Fruit fly (Drosophila melanogaster) whole organism, pupa: ENCODE data around the gene CG12241.

ENCODE experiments used
- CG10348 ChIP-seq: fragments of 200-800 bp; sonication (Bioruptor generic); IDR thresholded peaks from 2 replicates; pipeline ENCODE4 v1.3.6; 2022; ENCODE audit warnings: missing biosample characterization, missing genetic modification characterization
- CG12605 ChIP-seq: fragments of 200-800 bp; sonication (Bioruptor generic); IDR thresholded peaks from 2 replicates; pipeline ENCODE4 v1.3.6; 2022; ENCODE audit warnings: missing biosample characterization, missing genetic modification characterization
- CG13204 ChIP-seq: fragments of 200-800 bp; sonication (Bioruptor generic); optimal IDR thresholded peaks from 2 replicates; lab custom pipeline; 2018; ENCODE audit warnings: missing biosample characterization, mild to moderate bottlenecking, missing genetic modification characterization, moderate library complexity
- CG14655 ChIP-seq: fragments of 200-800 bp; sonication (Bioruptor generic); optimal IDR thresholded peaks from 3 replicates; lab custom pipeline; 2017; ENCODE audit warnings: mild to moderate bottlenecking, missing biosample characterization, missing genetic modification reagents, missing genetic modification characterization
- CG15710 ChIP-seq: fragments of 200-800 bp; sonication (Bioruptor generic); optimal IDR thresholded peaks from 2 replicates; lab custom pipeline; 2018; ENCODE audit warnings: missing biosample characterization, mild to moderate bottlenecking, missing genetic modification characterization, moderate library complexity
- CG17806 ChIP-seq: fragments of 200-800 bp; sonication (Bioruptor generic); optimal IDR thresholded peaks from 2 replicates; lab custom pipeline; 2018; ENCODE audit warnings: missing biosample characterization, mild to moderate bottlenecking, missing genetic modification characterization, moderate library complexity
- CG32121 ChIP-seq: fragments of 200-800 bp; sonication (Bioruptor generic); IDR thresholded peaks from 2 replicates; pipeline ENCODE4 v1.3.6; 2022; ENCODE audit warnings: missing biosample characterization, missing genetic modification characterization
- CG34367 ChIP-seq: fragments of 200-800 bp; sonication (Bioruptor generic); optimal IDR thresholded peaks from 2 replicates; lab custom pipeline; 2018; ENCODE audit warnings: missing biosample characterization, mild to moderate bottlenecking, missing genetic modification characterization
- CG4496 ChIP-seq: fragments of 200-800 bp; sonication (Bioruptor generic); IDR thresholded peaks from 3 replicates; pipeline ENCODE4 v1.3.6; 2022; ENCODE audit warnings: missing biosample characterization, missing genetic modification characterization
- CG8159 ChIP-seq: fragments of 200-800 bp; sonication (Bioruptor generic); optimal IDR thresholded peaks from 3 replicates; lab custom pipeline; 2018; ENCODE audit warnings: missing biosample characterization, mild to moderate bottlenecking, missing genetic modification characterization, moderate library complexity
- CG8301 ChIP-seq: fragments of 200-800 bp; sonication (Bioruptor generic); optimal IDR thresholded peaks from 2 replicates; lab custom pipeline; 2018; ENCODE audit warnings: missing biosample characterization, mild to moderate bottlenecking, missing genetic modification characterization
- CG9948 ChIP-seq: fragments of 200-800 bp; sonication (Bioruptor generic); optimal IDR thresholded peaks from 2 replicates; lab custom pipeline; 2018; ENCODE audit warnings: missing biosample characterization, mild to moderate bottlenecking, missing genetic modification characterization, moderate library complexity
- D1 ChIP-seq: fragments of 200-800 bp; sonication (Bioruptor generic); optimal IDR thresholded peaks from 2 replicates; lab custom pipeline; 2018; ENCODE audit warnings: missing biosample characterization, mild to moderate bottlenecking, missing genetic modification characterization, moderate library complexity
- EcR ChIP-seq: fragments of 200-800 bp; sonication (Bioruptor generic); optimal IDR thresholded peaks from 3 replicates; lab custom pipeline; 2019; ENCODE audit warnings: missing biosample characterization, missing genetic modification characterization, mild to moderate bottlenecking, moderate library complexity, missing genetic modification reagents
- Ets98B ChIP-seq: fragments of 200-800 bp; sonication (Bioruptor generic); IDR thresholded peaks from 2 replicates; pipeline ENCODE4 v1.3.6; 2022; ENCODE audit warnings: missing biosample characterization, missing genetic modification characterization
- Pif1A ChIP-seq: fragments of 200-800 bp; sonication (Bioruptor generic); optimal IDR thresholded peaks from 3 replicates; lab custom pipeline; 2016; ENCODE audit warnings: missing biosample characterization, missing genetic modification characterization
- Pif1B ChIP-seq: fragments of 200-800 bp; sonication (Bioruptor generic); optimal IDR thresholded peaks from 3 replicates; lab custom pipeline; 2016; ENCODE audit warnings: missing biosample characterization, missing genetic modification characterization
- Snoo ChIP-seq: fragments of 200-800 bp; sonication (Bioruptor generic); optimal IDR thresholded peaks from 3 replicates; lab custom pipeline; 2017; ENCODE audit warnings: missing biosample characterization, mild to moderate bottlenecking, missing genetic modification characterization, inconsistent platforms
- fd96Ca ChIP-seq: fragments of 200-800 bp; sonication (Bioruptor generic); IDR thresholded peaks from 3 replicates; pipeline ENCODE4 v1.3.6; 2022; ENCODE audit warnings: missing biosample characterization, missing genetic modification characterization
- gl ChIP-seq: fragments of 200-800 bp; sonication (Bioruptor generic); optimal IDR thresholded peaks from 2 replicates; lab custom pipeline; 2018; ENCODE audit warnings: missing biosample characterization, mild to moderate bottlenecking, missing genetic modification characterization
- rn ChIP-seq: fragments of 200-800 bp; sonication (Bioruptor generic); IDR thresholded peaks from 2 replicates; pipeline ENCODE4 v1.3.6; 2022; ENCODE audit warnings: missing biosample characterization, missing genetic modification characterization

The CG12241 gene

dm6 chr3R:15218824-15219576 lies at the start of gene CG12241, which contains the start of gene SIDL:
Gene CG12241 (plus strand): TSS chr3R:15219256.
Gene SIDL (minus strand): TSS chr3R:15218874.
- TF ChIP-seq CG9948 (tag; lab: Kevin White, UChicago) (peak; percentile 86), CG32121 (peak; percentile 97), CG8301 (tag; lab: Kevin White, UChicago) (peak; percentile 90), CG12605 (peak; percentile 97), CG4496 (GFP tag; lab: Robert Waterston, UW) (peak; percentile 99), CG14655 (no peak), Snoo (peak; percentile 95), Pif1B (no peak), Ets98B (GFP tag; lab: Robert Waterston, UW) (peak; percentile 98), CG8159 (peak; percentile 93), CG34367 (tag; lab: Kevin White, UChicago) (no peak), D1 (tag; lab: Kevin White, UChicago) (no peak), CG17806 (tag; lab: Kevin White, UChicago) (peak; percentile 92), fd96Ca (GFP tag; lab: Robert Waterston, UW) (peak; percentile 96), CG15710 (tag; lab: Kevin White, UChicago) (peak; percentile 66), rn (GFP tag; lab: Robert Waterston, UW) (peak; percentile 98), gl (tag; lab: Kevin White, UChicago) (peak; percentile 77), CG13204 (GFP tag; lab: Kevin White, UChicago) (no peak), EcR (GFP tag; lab: Kevin White, UChicago) (no peak), CG10348 (GFP tag; lab: Robert Waterston, UW) (no peak), Pif1A (GFP tag; lab: Kevin White, UChicago) (no peak)
- TF ChIP-seq, all 21 proteins: peak for 13

- TF ChIP-seq EcR (GFP tag; lab: Kevin White, UChicago), result no peak
- no peak for TF ChIP-seq CG4496 (GFP tag; lab: Robert Waterston, UW)
- 0 out of 2 replicates have a peak, but pooled peaks have one; percentile 28 for TF ChIP-seq CG32121
Measured at dm6 chr3R:15177230-15177629, 41.8 kb upstream of the CG12241 start.

dm6 chr3R:15181467-15181866 lies 37.6 kb upstream of the CG12241 start, which contains the start of gene Mf:
Gene Mf (minus strand): TSS chr3R:15181510.
- TF ChIP-seq gl (tag; lab: Kevin White, UChicago), result no peak
- TF ChIP-seq CG17806 (tag; lab: Kevin White, UChicago), result no peak
- no peak for TF ChIP-seq rn (GFP tag; lab: Robert Waterston, UW)

dm6 chr3R:15196134-15197034 lies 22.7 kb upstream of the CG12241 start, which contains the start of the genes Kpc1 and CG42542:
Gene Kpc1 (minus strand): TSS chr3R:15196210.
Gene CG42542 (plus strand): TSS chr3R:15196598.
- TF ChIP-seq CG32121 (peak; percentile 44; the same call in 1 of the 2 replicates), Pif1B (no peak), CG10348 (GFP tag; lab: Robert Waterston, UW) (no peak), CG8301 (tag; lab: Kevin White, UChicago) (peak; percentile 29), CG15710 (tag; lab: Kevin White, UChicago) (peak; percentile 43), rn (GFP tag; lab: Robert Waterston, UW) (no peak), Snoo (no peak), Pif1A (GFP tag; lab: Kevin White, UChicago) (peak; percentile 10), CG34367 (tag; lab: Kevin White, UChicago) (peak; percentile 30), EcR (GFP tag; lab: Kevin White, UChicago) (no peak), CG9948 (tag; lab: Kevin White, UChicago) (no peak), CG12605 (0 out of 2 replicates have a peak, but pooled peaks have one; percentile 23), CG14655 (no peak), D1 (tag; lab: Kevin White, UChicago) (no peak), CG8159 (peak; percentile 58), CG17806 (tag; lab: Kevin White, UChicago) (peak; percentile 50), fd96Ca (GFP tag; lab: Robert Waterston, UW) (0 out of 3 replicates have a peak, but pooled peaks have one; percentile 40), CG4496 (GFP tag; lab: Robert Waterston, UW) (peak; percentile 69), Ets98B (GFP tag; lab: Robert Waterston, UW) (no peak; the same call in none of the 2 replicates), CG13204 (GFP tag; lab: Kevin White, UChicago) (no peak), gl (tag; lab: Kevin White, UChicago) (no peak)
- TF ChIP-seq, all 21 proteins: peak for 10

dm6 chr3R:15197373-15197772 lies 21.7 kb upstream of the CG12241 start:
- TF ChIP-seq gl (tag; lab: Kevin White, UChicago) (peak; percentile 6), CG32121 (no peak)
